Worm (Caenorhabditis elegans) whole organism, late embryonic: Measurements from ENCODE around the gene F57H12.5.

Experiments used
- C08G9.2 ChIP-seq: sonication (generic microtip); optimal IDR thresholded peaks from 2 replicates; lab custom pipeline; 2016; ENCODE audit warnings: mild to moderate bottlenecking, missing genetic modification characterization, moderate library complexity, missing compliant biosample characterization
- F13H6.1 ChIP-seq: sonication (generic microtip); optimal IDR thresholded peaks from 2 replicates; lab custom pipeline; 2016; ENCODE audit warnings: missing genetic modification characterization, missing compliant biosample characterization
- T23F11.4 ChIP-seq: fragments of 200-800 bp; sonication (Bioruptor generic); optimal IDR thresholded peaks from 2 replicates; lab custom pipeline; 2018; ENCODE audit warnings: mild to moderate bottlenecking, missing genetic modification characterization, missing compliant biosample characterization
- Y22D7AL.16 ChIP-seq: sonication (generic microtip); optimal IDR thresholded peaks from 2 replicates; lab custom pipeline; 2016; ENCODE audit warnings: missing genetic modification characterization, missing compliant biosample characterization
- ahr-1 ChIP-seq: sonication (generic microtip); optimal IDR thresholded peaks from 2 replicates; lab custom pipeline; 2016; ENCODE audit warnings: missing genetic modification characterization, missing compliant biosample characterization
- ama-1 ChIP-seq: fragments of 150-350 bp; optimal IDR thresholded peaks from 2 replicates; lab custom pipeline; 2014
- ceh-18 ChIP-seq: sonication (generic microtip); optimal IDR thresholded peaks from 2 replicates; lab custom pipeline; 2016; ENCODE audit warnings: missing genetic modification characterization, missing compliant biosample characterization
- ceh-2 ChIP-seq: sonication (generic microtip); optimal IDR thresholded peaks from 2 replicates; lab custom pipeline; 2016; ENCODE audit warnings: missing genotype, missing genetic modification characterization, missing compliant biosample characterization
- ceh-24 ChIP-seq: sonication (generic microtip); optimal IDR thresholded peaks from 2 replicates; lab custom pipeline; 2016; ENCODE audit warnings: mild to moderate bottlenecking, missing genetic modification characterization, missing compliant biosample characterization
- ceh-30 ChIP-seq: fragments of 150-350 bp; optimal IDR thresholded peaks from 2 replicates; lab custom pipeline; 2014; ENCODE audit warnings: missing biosample characterization, missing genetic modification characterization
- ceh-31 ChIP-seq: sonication (generic microtip); optimal IDR thresholded peaks from 2 replicates; lab custom pipeline; 2016; ENCODE audit warnings: missing genetic modification characterization, missing compliant biosample characterization
- ceh-34 ChIP-seq: sonication (generic microtip); optimal IDR thresholded peaks from 2 replicates; lab custom pipeline; 2016; ENCODE audit warnings: mild to moderate bottlenecking, missing genetic modification characterization, missing compliant biosample characterization
- ceh-45 ChIP-seq: fragments of 200-800 bp; sonication (Bioruptor generic); IDR thresholded peaks from 2 replicates; pipeline ENCODE4 v1.3.6; 2022; ENCODE audit warnings: missing genetic modification reagents, missing genetic modification characterization, missing compliant biosample characterization
- ceh-48 ChIP-seq: sonication (generic microtip); optimal IDR thresholded peaks from 2 replicates; lab custom pipeline; 2016; ENCODE audit warnings: missing genetic modification characterization, inconsistent platforms, missing compliant biosample characterization
- ceh-9 ChIP-seq: sonication (generic microtip); optimal IDR thresholded peaks from 2 replicates; lab custom pipeline; 2016; ENCODE audit warnings: mild to moderate bottlenecking, missing genetic modification characterization, inconsistent platforms, missing compliant biosample characterization
- che-1 ChIP-seq: sonication (generic microtip); optimal IDR thresholded peaks from 2 replicates; lab custom pipeline; 2016; ENCODE audit warnings: mild to moderate bottlenecking, missing genetic modification characterization, missing compliant biosample characterization
- elt-2 ChIP-seq: sonication (generic microtip); optimal IDR thresholded peaks from 2 replicates; lab custom pipeline; 2016; ENCODE audit warnings: missing genetic modification reagents, missing genetic modification characterization, missing compliant biosample characterization
- ets-4 ChIP-seq: sonication (generic microtip); optimal IDR thresholded peaks from 2 replicates; lab custom pipeline; 2016; ENCODE audit warnings: missing genetic modification characterization, missing compliant biosample characterization
- fax-1 ChIP-seq: sonication (generic microtip); optimal IDR thresholded peaks from 2 replicates; lab custom pipeline; 2016; ENCODE audit warnings: missing genotype, missing genetic modification characterization, missing compliant biosample characterization
- fkh-10 ChIP-seq: fragments of 150-350 bp; optimal IDR thresholded peaks from 2 replicates; lab custom pipeline; 2014; ENCODE audit warnings: missing biosample characterization, missing genetic modification reagents, missing genetic modification characterization
- fkh-6 ChIP-seq: sonication (generic microtip); optimal IDR thresholded peaks from 2 replicates; lab custom pipeline; 2016; ENCODE audit warnings: missing genetic modification characterization, missing compliant biosample characterization
- gmeb-2 ChIP-seq: sonication (generic microtip); optimal IDR thresholded peaks from 2 replicates; lab custom pipeline; 2016; ENCODE audit warnings: missing genetic modification characterization, inconsistent platforms, missing compliant biosample characterization
- hlh-13 ChIP-seq: fragments of 200-800 bp; sonication (Bioruptor generic); optimal IDR thresholded peaks from 2 replicates; lab custom pipeline; 2018; ENCODE audit warnings: mild to moderate bottlenecking, missing genetic modification characterization, missing compliant biosample characterization
- hlh-15 ChIP-seq: sonication (generic microtip); optimal IDR thresholded peaks from 2 replicates; lab custom pipeline; 2016; ENCODE audit warnings: missing genetic modification characterization, missing compliant biosample characterization
- hlh-6 ChIP-seq: sonication (generic microtip); optimal IDR thresholded peaks from 2 replicates; lab custom pipeline; 2016; ENCODE audit warnings: missing genotype, missing genetic modification characterization, missing compliant biosample characterization
- hlh-8 ChIP-seq: sonication (generic microtip); optimal IDR thresholded peaks from 2 replicates; lab custom pipeline; 2016; ENCODE audit warnings: missing genotype, missing genetic modification characterization, missing compliant biosample characterization
- madf-2 ChIP-seq: sonication (generic microtip); optimal IDR thresholded peaks from 2 replicates; lab custom pipeline; 2017; ENCODE audit warnings: missing genetic modification characterization, missing compliant biosample characterization
- mec-3 ChIP-seq: sonication (generic microtip); optimal IDR thresholded peaks from 2 replicates; lab custom pipeline; 2016; ENCODE audit warnings: borderline replicate concordance, missing genetic modification characterization, missing compliant biosample characterization
- nfya-1 ChIP-seq: sonication (generic microtip); optimal IDR thresholded peaks from 2 replicates; lab custom pipeline; 2017; ENCODE audit warnings: missing genetic modification characterization, mild to moderate bottlenecking, missing compliant biosample characterization, antibody characterized with exemption, moderate library complexity
- nhr-232 ChIP-seq: sonication (generic microtip); optimal IDR thresholded peaks from 2 replicates; lab custom pipeline; 2016; ENCODE audit warnings: missing genetic modification characterization, missing compliant biosample characterization
- pqm-1 ChIP-seq: sonication (generic microtip); optimal IDR thresholded peaks from 2 replicates; lab custom pipeline; 2016; ENCODE audit warnings: missing genetic modification characterization, missing compliant biosample characterization
- ref-2 ChIP-seq: sonication (generic microtip); optimal IDR thresholded peaks from 2 replicates; lab custom pipeline; 2016; ENCODE audit warnings: missing genetic modification characterization, missing compliant biosample characterization
- sdc-2 ChIP-seq: sonication (generic microtip); optimal IDR thresholded peaks from 2 replicates; lab custom pipeline; 2016; ENCODE audit warnings: missing genotype, missing genetic modification characterization, missing compliant biosample characterization
- sox-2 ChIP-seq: fragments of 200-800 bp; sonication (Bioruptor generic); IDR thresholded peaks from 2 replicates; pipeline ENCODE4 v1.3.6; 2022; ENCODE audit warnings: missing genetic modification reagents, missing genetic modification characterization, missing compliant biosample characterization
- syd-9 ChIP-seq: sonication (generic microtip); optimal IDR thresholded peaks from 2 replicates; lab custom pipeline; 2016; ENCODE audit warnings: mild to moderate bottlenecking, missing genetic modification characterization, moderate library complexity, missing compliant biosample characterization
- tbx-2 ChIP-seq: sonication (generic microtip); optimal IDR thresholded peaks from 2 replicates; lab custom pipeline; 2016; ENCODE audit warnings: missing genetic modification characterization, missing compliant biosample characterization
- tbx-7 ChIP-seq: sonication (generic microtip); optimal IDR thresholded peaks from 2 replicates; lab custom pipeline; 2016; ENCODE audit warnings: missing genotype, missing genetic modification characterization, missing compliant biosample characterization
- ttx-3 ChIP-seq: sonication (generic microtip); optimal IDR thresholded peaks from 2 replicates; lab custom pipeline; 2016; ENCODE audit warnings: missing genetic modification reagents, missing genetic modification characterization, missing compliant biosample characterization
- unc-3 ChIP-seq, 2 experiments: fragments of 200-800 bp in 1 of 2; sonication (Bioruptor generic) in 1 of 2; sonication (generic microtip) in 1 of 2; conservative IDR thresholded peaks in 1 of 2; optimal IDR thresholded peaks in 1 of 2; 2 replicates each; pipeline versions ENCODE4 v1.3.6 to Lab custom; 2016 to 2022; ENCODE audit warnings: missing compliant biosample characterization in 2 of 2, missing genetic modification characterization in 2 of 2, missing genetic modification reagents in 1 of 2
- unc-42 ChIP-seq: sonication (generic microtip); optimal IDR thresholded peaks from 2 replicates; lab custom pipeline; 2016; ENCODE audit warnings: missing genotype, missing genetic modification characterization, missing compliant biosample characterization
- unc-86 ChIP-seq: sonication (generic microtip); optimal IDR thresholded peaks from 2 replicates; lab custom pipeline; 2016; ENCODE audit warnings: missing genetic modification characterization, missing compliant biosample characterization
- zip-5 ChIP-seq: sonication (generic microtip); optimal IDR thresholded peaks from 2 replicates; lab custom pipeline; 2016; ENCODE audit warnings: missing genetic modification characterization, missing compliant biosample characterization

The F57H12.5 gene

DNA sequence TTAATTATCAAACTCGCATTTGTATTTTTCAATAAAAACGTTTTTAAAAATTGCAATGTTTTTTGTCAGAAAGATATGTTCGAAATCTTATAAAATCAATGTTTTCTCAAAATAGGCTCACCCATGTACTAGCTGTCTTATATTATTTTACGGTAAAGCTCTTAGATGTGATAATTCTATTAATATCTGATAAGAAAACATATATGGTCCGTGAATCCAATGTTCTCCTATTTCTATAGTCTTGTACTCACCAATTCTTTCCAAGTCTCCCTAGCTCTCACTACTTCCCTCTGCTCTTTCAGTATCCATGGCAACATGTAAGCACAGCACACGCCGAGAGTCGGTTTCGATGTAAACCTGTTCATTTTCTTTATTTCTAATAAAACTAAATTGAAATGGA is 33.4 kb upstream of the F57H12.5 start, which contains the start of gene bbs-2:
TSS of gene bbs-2 (plus strand) at position 301 of the 400 bp plus-strand sequence.
- TF ChIP-seq che-1 (tag; lab: Kevin White, UChicago) (no peak), sox-2 (GFP tag; lab: Robert Waterston, UW) (no peak), fkh-10 (GFP tag; lab: Kevin White, UChicago) (no peak), F13H6.1 (tag; lab: Kevin White, UChicago) (no peak), T23F11.4 (no peak), hlh-13 (GFP tag; lab: Kevin White, UChicago) (no peak), elt-2 (no peak), tbx-2 (tag; lab: Kevin White, UChicago) (no peak), pqm-1 (no peak), Y22D7AL.16 (tag; lab: Kevin White, UChicago) (no peak), fkh-6 (tag; lab: Kevin White, UChicago) (no peak)

DNA sequence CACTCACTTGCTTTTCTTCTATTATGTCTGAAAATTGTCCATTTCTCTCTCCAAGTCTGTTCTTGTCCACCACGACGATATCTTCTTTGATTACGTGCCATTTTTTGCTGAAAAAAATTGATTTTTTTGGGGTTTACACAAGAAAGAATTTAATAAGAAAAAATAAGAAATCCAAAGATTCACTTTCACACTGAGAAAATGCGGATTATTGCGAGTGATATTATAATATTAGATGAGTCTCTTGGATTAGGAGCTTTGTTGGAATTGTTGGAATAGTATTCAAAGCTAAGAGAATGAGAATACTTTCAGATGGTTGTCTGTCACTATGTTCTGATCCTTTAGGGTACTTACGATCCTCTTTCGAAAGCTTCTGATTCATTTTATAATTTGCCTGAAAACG is 28.3 kb upstream of the F57H12.5 start, which contains the start of gene F20D12.7:
TSS of gene F20D12.7 (minus strand) at position 101 of the 400 bp plus-strand sequence.
- TF ChIP-seq sdc-2 (tag; lab: Kevin White, UChicago) (no peak), gmeb-2 (tag; lab: Kevin White, UChicago) (no peak), hlh-8 (no peak), nhr-232 (tag; lab: Kevin White, UChicago) (no peak), unc-42 (no peak), ceh-48 (tag; lab: Kevin White, UChicago) (no peak), syd-9 (tag; lab: Kevin White, UChicago) (no peak), ceh-2 (no peak), ttx-3 (tag; lab: Kevin White, UChicago) (no peak), hlh-6 (tag; lab: Kevin White, UChicago) (no peak), fkh-10 (GFP tag; lab: Kevin White, UChicago) (no peak), ama-1 (lab: Kevin White, UChicago) (no peak), ceh-31 (no peak)

DNA sequence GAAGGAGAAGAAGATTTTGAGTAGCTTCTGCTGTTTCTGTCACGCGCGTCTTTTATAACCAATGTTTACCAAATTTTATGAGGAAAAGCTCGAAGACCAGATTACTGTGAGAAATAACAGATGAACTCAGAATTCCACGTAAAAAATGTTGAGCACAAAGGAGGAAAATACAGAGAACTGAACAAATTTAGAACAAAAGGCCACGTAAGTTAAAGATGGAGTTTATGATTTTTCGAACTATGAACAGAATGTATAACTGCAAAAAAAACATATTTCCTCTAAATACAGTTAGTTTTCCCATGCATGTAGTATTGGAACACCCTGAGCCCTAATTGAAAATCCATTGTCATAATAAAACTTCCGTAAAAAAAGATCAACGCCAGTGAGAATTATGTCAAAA is 26.2 kb upstream of the F57H12.5 start, which contains the start of gene exc-9:
TSS of gene exc-9 (minus strand) at position 101 of the 400 bp plus-strand sequence.
- TF ChIP-seq ceh-9 (tag; lab: Kevin White, UChicago) (no peak), hlh-6 (tag; lab: Kevin White, UChicago) (no peak), nfya-1 (tag; lab: Kevin White, UChicago) (no peak), ceh-24 (tag; lab: Kevin White, UChicago) (no peak), hlh-8 (no peak), ceh-30 (tag; lab: Kevin White, UChicago) (no peak)

DNA sequence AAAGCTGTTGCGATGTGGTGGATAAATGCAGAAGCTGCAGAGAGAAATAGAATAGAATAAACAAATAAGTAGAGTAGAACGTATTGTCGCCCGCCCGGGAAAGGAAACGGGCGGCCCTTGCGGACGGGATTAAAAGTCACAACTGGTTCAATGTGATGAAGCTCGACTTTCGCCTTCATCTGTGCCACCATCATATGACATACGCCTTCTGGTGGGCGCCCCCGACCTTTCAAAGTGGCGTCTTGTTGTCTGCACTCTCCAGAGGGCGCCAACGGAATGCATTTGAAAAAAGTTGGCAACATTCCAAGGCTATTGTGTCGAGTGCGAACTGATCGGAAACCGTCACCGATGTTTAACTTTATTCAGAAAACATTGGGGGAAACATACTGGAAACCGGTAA is 23.8 kb upstream of the F57H12.5 start:
- TF ChIP-seq ceh-34 (tag; lab: Kevin White, UChicago) (peak; percentile 27), madf-2 (tag; lab: Kevin White, UChicago) (no peak)

DNA sequence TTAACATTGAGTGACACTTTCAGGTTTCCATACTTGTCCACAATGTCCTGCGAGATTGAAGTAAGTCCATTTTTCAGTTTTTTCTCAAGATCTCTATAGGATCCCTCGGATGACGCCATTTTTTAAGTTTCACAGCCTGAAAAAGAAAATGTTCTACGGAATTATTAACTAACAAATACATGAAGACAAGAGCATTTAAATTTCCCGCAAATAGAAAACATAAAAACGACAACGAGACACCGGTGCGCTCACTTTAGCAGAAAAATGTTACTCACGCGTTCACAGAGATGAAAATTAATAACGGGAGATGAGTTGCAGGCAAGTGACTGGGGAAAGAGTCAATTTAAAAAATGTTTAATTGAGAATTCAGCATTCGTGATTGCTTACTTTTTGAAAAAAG is 20.6 kb upstream of the F57H12.5 start, which contains the start of gene czw-1:
TSS of gene czw-1 (minus strand) at position 369 of the 400 bp plus-strand sequence.
- TF ChIP-seq ceh-30 (tag; lab: Kevin White, UChicago) (no peak), F13H6.1 (tag; lab: Kevin White, UChicago) (no peak)

DNA sequence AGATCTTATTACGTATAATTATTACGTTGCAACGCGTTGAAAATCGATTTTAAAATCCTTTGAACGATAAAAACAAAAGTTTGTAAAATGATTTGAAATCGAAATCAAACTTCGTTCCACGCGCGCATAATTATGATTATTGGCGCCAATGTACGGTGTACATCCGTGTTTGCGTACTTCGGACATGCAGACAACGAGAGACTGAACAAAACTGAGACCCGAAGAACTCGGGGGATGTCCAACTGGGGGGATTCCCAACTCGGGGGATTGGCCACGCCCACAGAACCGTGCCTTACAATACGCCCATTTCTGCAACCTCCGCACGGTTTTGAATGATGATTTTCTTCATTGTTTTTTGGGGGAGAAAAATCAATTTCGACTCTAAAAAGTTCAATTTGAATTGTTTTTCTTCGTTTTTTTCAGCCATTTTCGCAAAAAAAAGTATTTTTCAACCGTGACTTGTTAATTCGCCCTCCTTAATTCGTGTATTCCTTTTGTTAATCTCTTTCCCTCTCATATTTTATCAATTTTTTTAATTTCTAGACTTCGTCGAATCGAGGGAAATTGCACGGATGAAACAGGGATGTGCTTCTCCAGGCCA is 20.1 kb upstream of the F57H12.5 start, which contains the start of gene F20D12.12:
TSS of gene F20D12.12 (plus strand) at position 542 of the 601 bp plus-strand sequence.
- TF ChIP-seq fax-1 (tag; lab: Kevin White, UChicago) (peak; percentile 46), nfya-1 (tag; lab: Kevin White, UChicago) (peak; percentile 72), ceh-18 (tag; lab: Kevin White, UChicago) (peak; percentile 76), ets-4 (tag; lab: Kevin White, UChicago) (peak; percentile 56), tbx-7 (peak; percentile 64), zip-5 (peak; percentile 51), ref-2 (peak; percentile 68), hlh-15 (peak; percentile 4), ceh-45 (peak; percentile 58; the same call in 1 of the 2 replicates), C08G9.2 (peak; percentile 66), unc-86 (tag; lab: Kevin White, UChicago) (peak; percentile 32), ceh-31 (peak; percentile 85), ttx-3 (tag; lab: Kevin White, UChicago) (peak; percentile 46), ceh-34 (tag; lab: Kevin White, UChicago) (peak; percentile 72), mec-3 (tag; lab: Kevin White, UChicago) (peak; percentile 22), fkh-6 (tag; lab: Kevin White, UChicago) (peak; percentile 31), ahr-1 (tag; lab: Kevin White, UChicago) (peak; percentile 14), unc-3 (GFP tag; conservative IDR thresholded peaks at IDR 0.05; lab: Robert Waterston, UW) (peak; percentile 34; the same call in 1 of the 2 replicates), unc-3 (tag; optimal IDR thresholded peaks at IDR 0.05; lab: Kevin White, UChicago) (peak; percentile 32)
